Fruit fly (Drosophila melanogaster) whole organism, embryonic: Measurements from ENCODE around the gene CG43137.

Experiments
- Atf6 ChIP-seq: fragments of 200-800 bp; sonication (Bioruptor generic); IDR thresholded peaks from 2 replicates; pipeline ENCODE4 v1.3.6; 2022; ENCODE audit warnings: missing biosample characterization, missing genetic modification characterization
- Blimp-1 ChIP-seq: fragments of 200-800 bp; sonication (Bioruptor generic); optimal IDR thresholded peaks from 3 replicates; lab custom pipeline; 2018; ENCODE audit warnings: missing biosample characterization, missing genetic modification characterization, mild to moderate bottlenecking, moderate library complexity, missing genetic modification reagents
- CG10321 ChIP-seq: fragments of 200-800 bp; sonication (Bioruptor generic); IDR thresholded peaks from 2 replicates; pipeline ENCODE4 v1.3.6; 2022; ENCODE audit warnings: missing biosample characterization, missing genetic modification characterization
- CG11696 ChIP-seq: fragments of 200-800 bp; sonication (Bioruptor generic); IDR thresholded peaks from 2 replicates; pipeline ENCODE4 v1.3.6; 2022; ENCODE audit warnings: missing biosample characterization, missing genetic modification characterization
- CG1233 ChIP-seq: fragments of 200-800 bp; sonication (Bioruptor generic); optimal IDR thresholded peaks from 4 replicates; lab custom pipeline; 2018; ENCODE audit warnings: missing biosample characterization, mild to moderate bottlenecking, missing genetic modification characterization
- CG13287 ChIP-seq: fragments of 200-800 bp; sonication (Bioruptor generic); IDR thresholded peaks from 2 replicates; pipeline ENCODE4 v1.3.6; 2022; ENCODE audit warnings: missing biosample characterization, missing genetic modification characterization; ENCODE audit not compliant: partially characterized antibody
- CG13775 ChIP-seq: fragments of 200-800 bp; sonication (Bioruptor generic); optimal IDR thresholded peaks from 3 replicates; lab custom pipeline; 2017; ENCODE audit warnings: missing biosample characterization, mild to moderate bottlenecking, missing genetic modification characterization
- CG14014 ChIP-seq: fragments of 200-800 bp; sonication (Bioruptor generic); IDR thresholded peaks from 2 replicates; pipeline ENCODE4 v1.3.6; 2022; ENCODE audit warnings: missing biosample characterization, missing genetic modification characterization
- CG15011 ChIP-seq: fragments of 200-800 bp; sonication (Bioruptor generic); optimal IDR thresholded peaks from 3 replicates; lab custom pipeline; 2018; ENCODE audit warnings: missing biosample characterization, mild to moderate bottlenecking, missing genetic modification characterization
- CG15073 ChIP-seq: fragments of 200-800 bp; sonication (Bioruptor generic); optimal IDR thresholded peaks from 2 replicates; lab custom pipeline; 2016; ENCODE audit warnings: missing biosample characterization, missing genetic modification characterization
- CG1647 ChIP-seq: fragments of 200-800 bp; sonication (Bioruptor generic); optimal IDR thresholded peaks from 3 replicates; lab custom pipeline; 2016; ENCODE audit warnings: missing biosample characterization, missing genetic modification characterization
- CG17568 ChIP-seq: fragments of 200-800 bp; sonication (Bioruptor generic); optimal IDR thresholded peaks from 2 replicates; lab custom pipeline; 2018; ENCODE audit warnings: missing biosample characterization, mild to moderate bottlenecking, missing genetic modification characterization, moderate library complexity
- CG17802 ChIP-seq: fragments of 200-800 bp; sonication (Bioruptor generic); optimal IDR thresholded peaks from 2 replicates; lab custom pipeline; 2018; ENCODE audit warnings: missing biosample characterization, mild to moderate bottlenecking, missing genetic modification characterization, moderate library complexity
- CG18262 ChIP-seq: fragments of 200-800 bp; optimal IDR thresholded peaks from 3 replicates; lab custom pipeline; 2019; ENCODE audit warnings: missing biosample characterization, mild to moderate bottlenecking, missing genetic modification characterization, moderate library complexity
- CG2712 ChIP-seq: fragments of 200-800 bp; optimal IDR thresholded peaks from 3 replicates; lab custom pipeline; 2019; ENCODE audit warnings: missing biosample characterization, mild to moderate bottlenecking, missing genetic modification characterization, moderate library complexity
- CG2889 ChIP-seq: fragments of 200-800 bp; sonication (Bioruptor generic); IDR thresholded peaks from 3 replicates; pipeline ENCODE4 v1.3.6; 2022; ENCODE audit warnings: missing biosample characterization, missing genetic modification characterization
- CG31441 ChIP-seq: fragments of 200-800 bp; sonication (Bioruptor generic); IDR thresholded peaks from 2 replicates; pipeline ENCODE4 v1.3.6; 2022; ENCODE audit warnings: missing biosample characterization, missing genetic modification characterization
- CG3407 ChIP-seq: fragments of 200-800 bp; sonication (Bioruptor generic); optimal IDR thresholded peaks from 2 replicates; lab custom pipeline; 2018; ENCODE audit warnings: missing biosample characterization, mild to moderate bottlenecking, missing genetic modification characterization
- CG4707 ChIP-seq: fragments of 200-800 bp; sonication (Bioruptor generic); optimal IDR thresholded peaks from 2 replicates; lab custom pipeline; 2018; ENCODE audit warnings: missing biosample characterization, mild to moderate bottlenecking, missing genetic modification characterization, moderate library complexity
- CG5953 ChIP-seq: fragments of 200-800 bp; sonication (Bioruptor generic); IDR thresholded peaks from 2 replicates; pipeline ENCODE4 v1.3.6; 2022; ENCODE audit warnings: missing biosample characterization, missing genetic modification characterization
- CG6254 ChIP-seq: fragments of 200-800 bp; sonication (Bioruptor generic); optimal IDR thresholded peaks from 3 replicates; lab custom pipeline; 2017; ENCODE audit warnings: mild to moderate bottlenecking, missing biosample characterization, missing genetic modification reagents, missing genetic modification characterization
- CG6272 ChIP-seq: fragments of 200-800 bp; sonication (Bioruptor generic); IDR thresholded peaks from 2 replicates; pipeline ENCODE4 v1.3.6; 2022; ENCODE audit warnings: missing biosample characterization, missing genetic modification characterization
- CG7372 ChIP-seq: fragments of 200-800 bp; sonication (Bioruptor generic); IDR thresholded peaks from 2 replicates; pipeline ENCODE4 v1.3.6; 2022; ENCODE audit warnings: missing biosample characterization, missing genetic modification characterization
- CG7786 ChIP-seq: fragments of 200-800 bp; sonication (Bioruptor generic); optimal IDR thresholded peaks from 2 replicates; lab custom pipeline; 2016; ENCODE audit warnings: missing biosample characterization, missing genetic modification characterization
- CG8388 ChIP-seq: fragments of 200-800 bp; sonication (Bioruptor generic); optimal IDR thresholded peaks from 2 replicates; lab custom pipeline; 2019; ENCODE audit warnings: missing biosample characterization, mild to moderate bottlenecking, missing genetic modification characterization, moderate library complexity
- CG9797 ChIP-seq: fragments of 200-800 bp; sonication (Bioruptor generic); optimal IDR thresholded peaks from 3 replicates; lab custom pipeline; 2018; ENCODE audit warnings: missing biosample characterization, mild to moderate bottlenecking, missing genetic modification characterization
- CG9876 ChIP-seq: fragments of 200-800 bp; sonication (Bioruptor generic); optimal IDR thresholded peaks from 2 replicates; lab custom pipeline; 2016; ENCODE audit warnings: missing biosample characterization, missing genetic modification characterization
- CoRest ChIP-seq: fragments of 200-800 bp; sonication (Bioruptor generic); optimal IDR thresholded peaks from 3 replicates; lab custom pipeline; 2018; ENCODE audit warnings: missing biosample characterization, mild to moderate bottlenecking, missing genetic modification characterization, moderate library complexity
- E2f1 ChIP-seq: fragments of 200-800 bp; sonication (Bioruptor generic); IDR thresholded peaks from 2 replicates; pipeline ENCODE4 v1.3.6; 2022; ENCODE audit warnings: missing biosample characterization, missing genetic modification characterization
- Fer1 ChIP-seq: fragments of 200-800 bp; sonication (Bioruptor generic); optimal IDR thresholded peaks from 2 replicates; lab custom pipeline; 2017; ENCODE audit warnings: missing biosample characterization, mild to moderate bottlenecking, missing genetic modification characterization
- Hmr ChIP-seq: fragments of 200-800 bp; sonication (Bioruptor generic); optimal IDR thresholded peaks from 3 replicates; lab custom pipeline; 2017; ENCODE audit warnings: mild to moderate bottlenecking, missing biosample characterization, missing genetic modification reagents, missing genetic modification characterization
- Hr39 ChIP-seq: fragments of >200 bp; optimal IDR thresholded peaks from 2 replicates; lab custom pipeline; 2017
- Kr ChIP-seq: fragments of 200-800 bp; sonication (Bioruptor generic); optimal IDR thresholded peaks from 2 replicates; lab custom pipeline; 2017; ENCODE audit warnings: missing biosample characterization, mild to moderate bottlenecking, missing genetic modification characterization
- Nf-YB ChIP-seq: fragments of 200-800 bp; sonication (Bioruptor generic); optimal IDR thresholded peaks from 3 replicates; lab custom pipeline; 2019; ENCODE audit warnings: missing biosample characterization, mild to moderate bottlenecking, missing genetic modification characterization, moderate library complexity
- Sin3A ChIP-seq: fragments of >200 bp; optimal IDR thresholded peaks from 2 replicates; lab custom pipeline; 2018
- Trl ChIP-seq, 3 experiments: fragments of >200 bp in 2 of 3; fragments of 200-800 bp in 1 of 3; sonication (Bioruptor generic) in 1 of 3; optimal IDR thresholded peaks; 2 replicates in 1 of 3; 3 replicates in 2 of 3; lab custom pipeline; 2016 to 2017; ENCODE audit warnings: missing biosample characterization in 1 of 3, missing genetic modification characterization in 1 of 3
- ab ChIP-seq: fragments of 200-800 bp; sonication (Bioruptor generic); optimal IDR thresholded peaks from 2 replicates; lab custom pipeline; 2016; ENCODE audit warnings: missing biosample characterization, missing genetic modification characterization
- ac ChIP-seq: fragments of 200-800 bp; sonication (Bioruptor generic); optimal IDR thresholded peaks from 3 replicates; lab custom pipeline; 2017; ENCODE audit warnings: missing biosample characterization, mild to moderate bottlenecking, missing genetic modification characterization
- bcd ChIP-seq: fragments of 200-800 bp; sonication (Bioruptor generic); optimal IDR thresholded peaks from 2 replicates; lab custom pipeline; 2017; ENCODE audit warnings: missing biosample characterization, mild to moderate bottlenecking, missing genetic modification characterization
- bigmax ChIP-seq: fragments of 200-800 bp; sonication (Bioruptor generic); optimal IDR thresholded peaks from 2 replicates; lab custom pipeline; 2018; ENCODE audit warnings: missing biosample characterization, mild to moderate bottlenecking, missing genetic modification characterization
- bsh ChIP-seq, 2 experiments: fragments of 200-800 bp; sonication (Bioruptor generic); optimal IDR thresholded peaks; 2 replicates each; lab custom pipeline; 2017 to 2018; ENCODE audit warnings: mild to moderate bottlenecking in 2 of 2, missing biosample characterization in 2 of 2, missing genetic modification characterization in 2 of 2, moderate library complexity in 1 of 2
- cas ChIP-seq: fragments of 200-800 bp; sonication (Bioruptor generic); IDR thresholded peaks from 2 replicates; pipeline ENCODE4 v1.3.6; 2022; ENCODE audit warnings: missing biosample characterization, missing genetic modification characterization
- crp ChIP-seq, 2 experiments: fragments of 200-800 bp; sonication (Bioruptor generic); optimal IDR thresholded peaks; 2 replicates in 1 of 2; 3 replicates in 1 of 2; lab custom pipeline; 2017; ENCODE audit warnings: missing biosample characterization in 2 of 2, missing genetic modification characterization in 2 of 2, mild to moderate bottlenecking in 1 of 2, moderate library complexity in 1 of 2
- dysf ChIP-seq: fragments of 200-800 bp; sonication (Bioruptor generic); IDR thresholded peaks from 3 replicates; pipeline ENCODE4 v1.3.6; 2022; ENCODE audit warnings: missing biosample characterization, missing genetic modification characterization
- grn ChIP-seq: fragments of 200-800 bp; sonication (Bioruptor generic); optimal IDR thresholded peaks from 3 replicates; lab custom pipeline; 2017; ENCODE audit warnings: missing biosample characterization, missing genetic modification characterization
- hb ChIP-seq: fragments of 200-800 bp; sonication (Bioruptor generic); IDR thresholded peaks from 3 replicates; pipeline ENCODE4 v1.3.6; 2022; ENCODE audit warnings: missing biosample characterization, missing genetic modification characterization; ENCODE audit not compliant: partially characterized antibody
- mld ChIP-seq: fragments of 200-800 bp; sonication (Bioruptor generic); IDR thresholded peaks from 3 replicates; pipeline ENCODE4 v1.3.6; 2022; ENCODE audit warnings: missing biosample characterization, missing genetic modification characterization; ENCODE audit not compliant: partially characterized antibody
- sim ChIP-seq: fragments of 200-800 bp; sonication (Bioruptor generic); IDR thresholded peaks from 2 replicates; pipeline ENCODE4 v1.3.6; 2022; ENCODE audit warnings: missing biosample characterization, missing genetic modification characterization
- tgo ChIP-seq: fragments of 200-800 bp; sonication (Bioruptor generic); IDR thresholded peaks from 3 replicates; pipeline ENCODE4 v1.3.6; 2022; ENCODE audit warnings: missing biosample characterization, missing genetic modification characterization
- tll ChIP-seq, 2 experiments: fragments of 200-800 bp in 1 of 2; fragments of >200 bp in 1 of 2; sonication (Bioruptor generic) in 1 of 2; optimal IDR thresholded peaks; 2 replicates each; lab custom pipeline; 2017 to 2019; ENCODE audit warnings: missing biosample characterization in 2 of 2, missing genetic modification characterization in 2 of 2, mild to moderate bottlenecking in 1 of 2, moderate library complexity in 1 of 2

The CG43137 gene

dm6 chrX:5905086-5905400, 40.1 kb upstream of the CG43137 start (continued):
- TF ChIP-seq bsh (GFP tag; optimal IDR thresholded peaks at IDR 0.05; lab: Kevin White, UChicago) (peak in 1 of 2 experiments; percentile 31), Sin3A (no peak), E2f1 (GFP tag; lab: Robert Waterston, UW) (no peak), CG18262 (tag; lab: Kevin White, UChicago) (peak; percentile 34), CG6254 (GFP tag; lab: Kevin White, UChicago) (peak; percentile 10), CG2712 (tag; lab: Kevin White, UChicago) (peak; percentile 21), CG5953 (0 out of 2 replicates have a peak, but pooled peaks have one; percentile 13), CoRest (no peak), hb (GFP tag; lab: Robert Waterston, UW) (no peak), cas (GFP tag; lab: Robert Waterston, UW) (no peak), Hr39 (lab: Kevin White, UChicago) (peak; percentile 89), CG9797 (no peak), Fer1 (GFP tag; lab: Kevin White, UChicago) (no peak), CG7372 (GFP tag; lab: Robert Waterston, UW) (no peak), CG2889 (no peak), Hmr (GFP tag; lab: Kevin White, UChicago) (no peak), CG1647 (no peak), Blimp-1 (peak; percentile 3), ab (GFP tag; lab: Kevin White, UChicago) (no peak), CG13775 (no peak)

dm6 chrX:5904377-5905085, 39.6 kb upstream of the CG43137 start:
- no peak for TF ChIP-seq CG15073 (GFP tag; lab: Kevin White, UChicago)
- TF ChIP-seq CG4707 (GFP tag; lab: Kevin White, UChicago) = no peak
- TF ChIP-seq CG13287 (GFP tag; lab: Robert Waterston, UW) = no peak
- TF ChIP-seq CG14014 (GFP tag; lab: Robert Waterston, UW) = no peak
- no peak for TF ChIP-seq Nf-YB
- no peak for TF ChIP-seq CG3407
- TF ChIP-seq bcd (GFP tag; lab: Kevin White, UChicago) = no peak
- peak; percentile 56 for TF ChIP-seq Kr (GFP tag; lab: Kevin White, UChicago)
- TF ChIP-seq sim (GFP tag; lab: Robert Waterston, UW) = no peak
- no peak for TF ChIP-seq bigmax (GFP tag; lab: Kevin White, UChicago)
- TF ChIP-seq CG6272 = no peak
- no peak for TF ChIP-seq tgo (GFP tag; lab: Robert Waterston, UW)
- TF ChIP-seq CG7786 (GFP tag; lab: Kevin White, UChicago) = no peak
- no peak for TF ChIP-seq dysf (GFP tag; lab: Robert Waterston, UW)
- no peak for TF ChIP-seq CG11696 (GFP tag; lab: Robert Waterston, UW)
- TF ChIP-seq grn (GFP tag; lab: Kevin White, UChicago) = no peak
- no peak for TF ChIP-seq CG1647
- TF ChIP-seq tll (GFP tag; optimal IDR thresholded peaks at IDR 0.05; lab: Kevin White, UChicago) = no peak
- TF ChIP-seq crp (GFP tag; optimal IDR thresholded peaks at IDR 0.05; lab: Kevin White, UChicago) = no peak
- no peak for TF ChIP-seq CG17802
- no peak for TF ChIP-seq CG9876
- TF ChIP-seq CG15011 (GFP tag; lab: Kevin White, UChicago) = no peak
- TF ChIP-seq CG8388 (GFP tag; lab: Kevin White, UChicago) = no peak
- TF ChIP-seq mld (GFP tag; lab: Robert Waterston, UW) = no peak
- TF ChIP-seq CG10321 = peak; percentile 70
- TF ChIP-seq CG1233 = no peak
- TF ChIP-seq ac = no peak
- TF ChIP-seq CG31441 (GFP tag; lab: Robert Waterston, UW) = no peak
- peak; percentile 65 to 82 for TF ChIP-seq Trl (optimal IDR thresholded peaks at IDR 0.05; lab: Kevin White, UChicago)
- TF ChIP-seq Trl (GFP tag; optimal IDR thresholded peaks at IDR 0.05; lab: Kevin White, UChicago) = no peak
- TF ChIP-seq Atf6 (GFP tag; lab: Robert Waterston, UW) = no peak
- no peak for TF ChIP-seq CG17568 (GFP tag; lab: Kevin White, UChicago)
